Fruit fly (Drosophila melanogaster) whole organism, embryonic: ENCODE results near the gene CG32425.
A peak's percentile ranks its signal among the peaks of the same experiment; 100 is the strongest.

Experiments used
- ATbp ChIP-seq: fragments of 200-800 bp; sonication (Bioruptor generic); optimal IDR thresholded peaks from 2 replicates; lab custom pipeline; 2017; ENCODE audit warnings: missing biosample characterization, mild to moderate bottlenecking, missing genetic modification characterization, missing genetic modification reagents
- Antp ChIP-seq: fragments of 200-800 bp; sonication (Bioruptor generic); optimal IDR thresholded peaks from 3 replicates; lab custom pipeline; 2016; ENCODE audit warnings: missing biosample characterization, missing genetic modification characterization
- BEAF-32 ChIP-seq: fragments of 200-800 bp; sonication (Bioruptor generic); optimal IDR thresholded peaks from 3 replicates; lab custom pipeline; 2017; ENCODE audit warnings: missing biosample characterization, missing genetic modification characterization, mild to moderate bottlenecking, moderate library complexity, missing genetic modification reagents
- C15 ChIP-seq: fragments of 200-800 bp; sonication (Bioruptor generic); IDR thresholded peaks from 3 replicates; pipeline ENCODE4 v1.3.6; 2022; ENCODE audit warnings: missing biosample characterization, missing genetic modification characterization
- CG10431 ChIP-seq: fragments of 200-800 bp; sonication (Bioruptor generic); optimal IDR thresholded peaks from 3 replicates; lab custom pipeline; 2018; ENCODE audit warnings: missing biosample characterization, mild to moderate bottlenecking, missing genetic modification characterization
- CG11695 ChIP-seq: fragments of 200-800 bp; sonication (Bioruptor generic); IDR thresholded peaks from 3 replicates; pipeline ENCODE4 v1.3.6; 2022; ENCODE audit warnings: missing biosample characterization, missing genetic modification characterization
- CG13296 ChIP-seq: fragments of 200-800 bp; sonication (Bioruptor generic); optimal IDR thresholded peaks from 3 replicates; lab custom pipeline; 2018; ENCODE audit warnings: missing biosample characterization, mild to moderate bottlenecking, missing genetic modification characterization
- CG15479 ChIP-seq: fragments of 200-800 bp; sonication (Bioruptor generic); optimal IDR thresholded peaks from 3 replicates; lab custom pipeline; 2019; ENCODE audit warnings: missing biosample characterization, mild to moderate bottlenecking, missing genetic modification characterization, moderate library complexity
- CG1792 ChIP-seq: fragments of 200-800 bp; sonication (Bioruptor generic); optimal IDR thresholded peaks from 2 replicates; lab custom pipeline; 2016; ENCODE audit warnings: missing biosample characterization, missing genetic modification characterization
- CG2129 ChIP-seq: fragments of 200-800 bp; sonication (Bioruptor generic); IDR thresholded peaks from 2 replicates; pipeline ENCODE4 v1.3.6; 2022; ENCODE audit warnings: missing biosample characterization, missing genetic modification characterization; ENCODE audit not compliant: partially characterized antibody
- CG3163 ChIP-seq: fragments of 200-800 bp; sonication (Bioruptor generic); optimal IDR thresholded peaks from 3 replicates; lab custom pipeline; 2016; ENCODE audit warnings: missing biosample characterization, missing genetic modification characterization
- CG34376 ChIP-seq: fragments of 200-800 bp; sonication (Bioruptor generic); optimal IDR thresholded peaks from 2 replicates; lab custom pipeline; 2018; ENCODE audit warnings: missing biosample characterization, mild to moderate bottlenecking, missing genetic modification characterization
- CG6272 ChIP-seq: fragments of 200-800 bp; sonication (Bioruptor generic); IDR thresholded peaks from 2 replicates; pipeline ENCODE4 v1.3.6; 2022; ENCODE audit warnings: missing biosample characterization, missing genetic modification characterization
- CG6683 ChIP-seq: fragments of 200-800 bp; sonication (Bioruptor generic); optimal IDR thresholded peaks from 2 replicates; lab custom pipeline; 2017; ENCODE audit warnings: missing biosample characterization, mild to moderate bottlenecking, missing genetic modification characterization, missing genetic modification reagents
- CG7745 ChIP-seq: fragments of 200-800 bp; sonication (Bioruptor generic); optimal IDR thresholded peaks from 2 replicates; lab custom pipeline; 2018; ENCODE audit warnings: missing biosample characterization, mild to moderate bottlenecking, missing genetic modification characterization, moderate library complexity
- CG9609 ChIP-seq: fragments of 200-800 bp; sonication (Bioruptor generic); optimal IDR thresholded peaks from 3 replicates; lab custom pipeline; 2016; ENCODE audit warnings: missing biosample characterization, missing genetic modification characterization
- CrebB ChIP-seq: fragments of 200-800 bp; sonication (Bioruptor generic); optimal IDR thresholded peaks from 3 replicates; lab custom pipeline; 2018; ENCODE audit warnings: missing biosample characterization, mild to moderate bottlenecking, missing genetic modification characterization
- H15 ChIP-seq: fragments of 200-800 bp; sonication (Bioruptor generic); IDR thresholded peaks from 3 replicates; pipeline ENCODE4 v1.3.6; 2022; ENCODE audit warnings: missing biosample characterization, missing genetic modification characterization
- Hmx ChIP-seq: fragments of 200-800 bp; sonication (Bioruptor generic); optimal IDR thresholded peaks from 2 replicates; lab custom pipeline; 2016; ENCODE audit warnings: missing biosample characterization, missing genetic modification characterization
- Hr51 ChIP-seq, 2 experiments: fragments of 200-800 bp; sonication (Bioruptor generic); optimal IDR thresholded peaks; 2 replicates in 1 of 2; 3 replicates in 1 of 2; lab custom pipeline; 2016 to 2018; ENCODE audit warnings: missing biosample characterization in 2 of 2, missing genetic modification characterization in 2 of 2, mild to moderate bottlenecking in 1 of 2, moderate library complexity in 1 of 2
- Jarid2 ChIP-seq: fragments of 200-800 bp; sonication (Bioruptor generic); optimal IDR thresholded peaks from 3 replicates; lab custom pipeline; 2017; ENCODE audit warnings: mild to moderate bottlenecking, missing biosample characterization, missing genetic modification reagents, missing genetic modification characterization
- Mes4 ChIP-seq: fragments of 200-800 bp; sonication (Bioruptor generic); optimal IDR thresholded peaks from 2 replicates; lab custom pipeline; 2016; ENCODE audit warnings: missing biosample characterization, missing genetic modification characterization
- NC2α ChIP-seq: fragments of 200-800 bp; sonication (Bioruptor generic); optimal IDR thresholded peaks from 2 replicates; lab custom pipeline; 2016; ENCODE audit warnings: missing biosample characterization, missing genetic modification characterization
- NC2β ChIP-seq: fragments of 200-800 bp; sonication (Bioruptor generic); optimal IDR thresholded peaks from 2 replicates; lab custom pipeline; 2016; ENCODE audit warnings: missing biosample characterization, missing genetic modification characterization
- NFAT ChIP-seq: fragments of 200-800 bp; sonication (Bioruptor generic); IDR thresholded peaks from 2 replicates; pipeline ENCODE4 v1.3.6; 2022; ENCODE audit warnings: missing biosample characterization, missing genetic modification characterization
- NK7.1 ChIP-seq: fragments of 200-800 bp; sonication (Bioruptor generic); optimal IDR thresholded peaks from 3 replicates; lab custom pipeline; 2016; ENCODE audit warnings: missing biosample characterization, missing genetic modification characterization
- Neu2 ChIP-seq: fragments of 200-800 bp; sonication (Bioruptor generic); optimal IDR thresholded peaks from 3 replicates; lab custom pipeline; 2016; ENCODE audit warnings: missing biosample characterization, missing genetic modification characterization, borderline replicate concordance
- Nf-YB ChIP-seq: fragments of 200-800 bp; sonication (Bioruptor generic); optimal IDR thresholded peaks from 3 replicates; lab custom pipeline; 2019; ENCODE audit warnings: missing biosample characterization, mild to moderate bottlenecking, missing genetic modification characterization, moderate library complexity
- Oaz ChIP-seq: fragments of 200-800 bp; sonication (Bioruptor generic); IDR thresholded peaks from 2 replicates; pipeline ENCODE4 v1.3.6; 2022; ENCODE audit warnings: missing biosample characterization, missing genetic modification characterization
- Oli ChIP-seq: fragments of 200-800 bp; sonication (Bioruptor generic); optimal IDR thresholded peaks from 2 replicates; lab custom pipeline; 2018; ENCODE audit warnings: missing biosample characterization, mild to moderate bottlenecking, missing genetic modification characterization, moderate library complexity
- Six4 ChIP-seq: fragments of 200-800 bp; sonication (Bioruptor generic); optimal IDR thresholded peaks from 2 replicates; lab custom pipeline; 2016; ENCODE audit warnings: missing biosample characterization, missing genetic modification characterization
- Usf ChIP-seq: fragments of 200-800 bp; sonication (Bioruptor generic); optimal IDR thresholded peaks from 2 replicates; lab custom pipeline; 2017; ENCODE audit warnings: missing genotype, missing biosample characterization, missing genetic modification characterization
- YL-1 ChIP-seq: fragments of 200-800 bp; sonication (Bioruptor generic); optimal IDR thresholded peaks from 3 replicates; lab custom pipeline; 2017; ENCODE audit warnings: missing biosample characterization, mild to moderate bottlenecking, missing genetic modification characterization
- ab ChIP-seq: fragments of 200-800 bp; sonication (Bioruptor generic); optimal IDR thresholded peaks from 2 replicates; lab custom pipeline; 2016; ENCODE audit warnings: missing biosample characterization, missing genetic modification characterization
- ash1 ChIP-seq: fragments of 200-800 bp; sonication (Bioruptor generic); optimal IDR thresholded peaks from 2 replicates; lab custom pipeline; 2018; ENCODE audit warnings: missing biosample characterization, mild to moderate bottlenecking, missing genetic modification characterization
- crol ChIP-seq: fragments of 200-800 bp; sonication (Bioruptor generic); IDR thresholded peaks from 2 replicates; pipeline ENCODE4 v1.3.6; 2022; ENCODE audit warnings: missing biosample characterization, missing genetic modification characterization
- dmrt11E ChIP-seq: fragments of 200-800 bp; sonication (Bioruptor generic); optimal IDR thresholded peaks from 3 replicates; lab custom pipeline; 2018; ENCODE audit warnings: missing biosample characterization, mild to moderate bottlenecking, missing genetic modification characterization, moderate library complexity
- fru ChIP-seq: fragments of >200 bp; optimal IDR thresholded peaks from 2 replicates; lab custom pipeline; 2017
- hbn ChIP-seq: fragments of 200-800 bp; sonication (Bioruptor generic); IDR thresholded peaks from 2 replicates; pipeline ENCODE4 v1.3.6; 2022; ENCODE audit warnings: missing biosample characterization, missing genetic modification characterization; ENCODE audit not compliant: partially characterized antibody
- hth ChIP-seq: fragments of >200 bp; optimal IDR thresholded peaks from 2 replicates; lab custom pipeline; 2017; ENCODE audit warnings: inconsistent platforms
- lov ChIP-seq, 2 experiments: fragments of 200-800 bp in 1 of 2; fragments of >200 bp in 1 of 2; sonication (Bioruptor generic) in 1 of 2; IDR thresholded peaks in 1 of 2; optimal IDR thresholded peaks in 1 of 2; 2 replicates in 1 of 2; 3 replicates in 1 of 2; pipeline versions ENCODE4 v1.3.6 to Lab custom; 2017 to 2022; ENCODE audit warnings: missing biosample characterization in 1 of 2, missing genetic modification characterization in 1 of 2
- mam ChIP-seq: fragments of 200-800 bp; sonication (Bioruptor generic); optimal IDR thresholded peaks from 3 replicates; lab custom pipeline; 2016; ENCODE audit warnings: missing biosample characterization, missing genetic modification characterization
- mld ChIP-seq: fragments of 200-800 bp; sonication (Bioruptor generic); IDR thresholded peaks from 3 replicates; pipeline ENCODE4 v1.3.6; 2022; ENCODE audit warnings: missing biosample characterization, missing genetic modification characterization; ENCODE audit not compliant: partially characterized antibody
- repo ChIP-seq: fragments of 200-800 bp; sonication (Bioruptor generic); optimal IDR thresholded peaks from 2 replicates; lab custom pipeline; 2016; ENCODE audit warnings: missing biosample characterization, missing genetic modification characterization
- schlank ChIP-seq: fragments of 200-800 bp; sonication (Bioruptor generic); optimal IDR thresholded peaks from 2 replicates; lab custom pipeline; 2018; ENCODE audit warnings: missing biosample characterization, mild to moderate bottlenecking, missing genetic modification characterization
- sens ChIP-seq: fragments of 200-800 bp; sonication (Bioruptor generic); peaks from one replicate; lab custom pipeline; 2016; ENCODE audit warnings: missing biosample characterization, missing genetic modification characterization
- stc ChIP-seq: fragments of 200-800 bp; sonication (Bioruptor generic); IDR thresholded peaks from 2 replicates; pipeline ENCODE4 v1.3.6; 2022; ENCODE audit warnings: missing biosample characterization, missing genetic modification characterization
- wek ChIP-seq: fragments of 200-800 bp; sonication (Bioruptor generic); optimal IDR thresholded peaks from 3 replicates; lab custom pipeline; 2018; ENCODE audit warnings: missing biosample characterization, mild to moderate bottlenecking, missing genetic modification characterization, moderate library complexity
- zen2 ChIP-seq: fragments of 200-800 bp; sonication (Bioruptor generic); IDR thresholded peaks from 3 replicates; pipeline ENCODE4 v1.3.6; 2022; ENCODE audit warnings: missing biosample characterization, missing genetic modification characterization; ENCODE audit not compliant: partially characterized antibody

CG32425 gene

dm6 chr3L:20471499-20472313 is 25.4 kb upstream of the CG32425 start (continued):
- TF ChIP-seq Jarid2 = no peak
- no peak for TF ChIP-seq YL-1 (GFP tag; lab: Kevin White, UChicago)
- peak; percentile 5 for TF ChIP-seq CG15479 (GFP tag; lab: Kevin White, UChicago)
- TF ChIP-seq repo = peak; percentile 23
- TF ChIP-seq CG9609 = peak; percentile 46
- TF ChIP-seq CG2129 (GFP tag; lab: Robert Waterston, UW) = no peak
- peak; percentile 23 for TF ChIP-seq NK7.1
- TF ChIP-seq Hmx (GFP tag; lab: Kevin White, UChicago) = no peak
- no peak for TF ChIP-seq C15 (GFP tag; lab: Robert Waterston, UW)
- TF ChIP-seq CrebB (tag; lab: Kevin White, UChicago) = peak; percentile 69
- 0 out of 2 replicates have a peak, but pooled peaks have one; percentile 5 for TF ChIP-seq stc
- no peak for TF ChIP-seq hth (lab: Kevin White, UChicago)
- peak; percentile 49; the same call in 2 of the 3 replicates for TF ChIP-seq CG11695 (GFP tag; lab: Robert Waterston, UW)
- TF ChIP-seq CG6272 = no peak
- no peak for TF ChIP-seq BEAF-32 (GFP tag; lab: Kevin White, UChicago)
- peak; percentile 57 for TF ChIP-seq CG13296 (GFP tag; lab: Kevin White, UChicago)
- TF ChIP-seq crol = peak; percentile 7; the same call in 1 of the 2 replicates
- peak; percentile 60 for TF ChIP-seq NC2α (GFP tag; lab: Kevin White, UChicago)
- TF ChIP-seq ash1 (GFP tag; lab: Kevin White, UChicago) = no peak
- peak; percentile 71 for TF ChIP-seq schlank (tag; lab: Kevin White, UChicago)
- no peak for TF ChIP-seq NFAT (GFP tag; lab: Robert Waterston, UW)
- peak; percentile 27 for TF ChIP-seq mam (GFP tag; lab: Kevin White, UChicago)
- peak; percentile 33 for TF ChIP-seq Nf-YB (GFP tag; lab: Kevin White, UChicago)
- peak; percentile 83 for TF ChIP-seq wek (GFP tag; lab: Kevin White, UChicago)
- TF ChIP-seq CG3163 = peak; percentile 43
- TF ChIP-seq zen2 (GFP tag; lab: Robert Waterston, UW) = no peak
- no peak for TF ChIP-seq Oli
- no peak for TF ChIP-seq hbn
- no peak for TF ChIP-seq lov (optimal IDR thresholded peaks at IDR 0.05; lab: Kevin White, UChicago)
- TF ChIP-seq lov (GFP tag; IDR thresholded peaks at IDR 0.05; lab: Robert Waterston, UW) = no peak
- TF ChIP-seq dmrt11E (tag; lab: Kevin White, UChicago) = peak; percentile 70
- peak; percentile 95 for TF ChIP-seq sens (GFP tag; lab: Kevin White, UChicago)
- TF ChIP-seq NC2β (GFP tag; lab: Kevin White, UChicago) = peak; percentile 81
- TF ChIP-seq fru = no peak
- TF ChIP-seq ATbp (GFP tag; lab: Kevin White, UChicago) = peak; percentile 90
- no peak for TF ChIP-seq Six4 (GFP tag; lab: Kevin White, UChicago)
- no peak for TF ChIP-seq Usf
- no peak for TF ChIP-seq mld (GFP tag; lab: Robert Waterston, UW)
- peak; percentile 87 for TF ChIP-seq CG1792 (GFP tag; lab: Kevin White, UChicago)
- TF ChIP-seq CG6683 = peak; percentile 37
- peak; percentile 50 for TF ChIP-seq Antp (GFP tag; lab: Kevin White, UChicago)
- no peak for TF ChIP-seq CG10431
- TF ChIP-seq CG7745 (tag; lab: Kevin White, UChicago) = peak; percentile 20
- TF ChIP-seq ab = no peak
- no peak for TF ChIP-seq Neu2
- TF ChIP-seq Mes4 (GFP tag; lab: Kevin White, UChicago) = peak; percentile 68
- TF ChIP-seq H15 = no peak
- peak; percentile 22 for TF ChIP-seq CG34376 (GFP tag; lab: Kevin White, UChicago)
- no peak for TF ChIP-seq Oaz (GFP tag; lab: Robert Waterston, UW)
- peak; percentile 20 to 40 for TF ChIP-seq Hr51 (GFP tag; optimal IDR thresholded peaks at IDR 0.05; lab: Kevin White, UChicago)
